Fruit fly (Drosophila melanogaster) Kc167 (cell line): ENCODE data around the gene Zmynd10.

Source experiments
- Myc ChIP-seq: fragments of >200 bp; optimal IDR thresholded peaks from 2 replicates; lab custom pipeline; 2017; ENCODE audit warnings: missing external identifiers
- Sin3A ChIP-seq: fragments of >200 bp; optimal IDR thresholded peaks from 2 replicates; lab custom pipeline; 2018; ENCODE audit warnings: missing external identifiers
- h ChIP-seq: fragments of >200 bp; optimal IDR thresholded peaks from 3 replicates; lab custom pipeline; 2018; ENCODE audit warnings: missing external identifiers
- insv ChIP-seq: fragments of >200 bp; optimal IDR thresholded peaks from 3 replicates; lab custom pipeline; 2018; ENCODE audit warnings: missing external identifiers
- psq ChIP-seq: fragments of >200 bp; optimal IDR thresholded peaks from 2 replicates; lab custom pipeline; 2017; ENCODE audit warnings: missing external identifiers
- ttk ChIP-seq: sonication (Bioruptor generic); optimal IDR thresholded peaks from 2 replicates; lab custom pipeline; 2017; ENCODE audit warnings: missing external identifiers

Gene Zmynd10

dm6 chr3L:13026337-13026736 is at the start of gene Zmynd10:
Zmynd10 (minus strand) TSS chr3L:13026437.
- TF ChIP-seq psq (lab: Kevin White, UChicago) = no peak
- no peak for TF ChIP-seq ttk (lab: Kevin White, UChicago)
- TF ChIP-seq insv (lab: Kevin White, UChicago) = no peak
- no peak for TF ChIP-seq Myc (lab: Kevin White, UChicago)

dm6 chr3L:13074084-13074624 is 47.9 kb upstream of the Zmynd10 start:
- TF ChIP-seq insv (lab: Kevin White, UChicago) = no peak
- no peak for TF ChIP-seq ttk (lab: Kevin White, UChicago)
- TF ChIP-seq h (lab: Kevin White, UChicago) = no peak
- TF ChIP-seq Sin3A (lab: Kevin White, UChicago) = no peak
- no peak for TF ChIP-seq Myc (lab: Kevin White, UChicago)

- TF ChIP-seq insv (lab: Kevin White, UChicago) (no peak), Sin3A (lab: Kevin White, UChicago) (no peak), psq (lab: Kevin White, UChicago) (no peak)
Measured at dm6 chr3L:13068293-13068692, 42.1 kb upstream of the Zmynd10 start.

- TF ChIP-seq insv (lab: Kevin White, UChicago) = no peak
- TF ChIP-seq ttk (lab: Kevin White, UChicago) = no peak
- TF ChIP-seq Sin3A (lab: Kevin White, UChicago) = no peak
- TF ChIP-seq h (lab: Kevin White, UChicago) = no peak
- no peak for TF ChIP-seq Myc (lab: Kevin White, UChicago)
- TF ChIP-seq psq (lab: Kevin White, UChicago) = no peak
Measured at dm6 chr3L:13066220-13066619, 40.0 kb upstream of the Zmynd10 start.

dm6 chr3L:13065619-13066018 is 39.4 kb upstream of the Zmynd10 start:
- TF ChIP-seq h (lab: Kevin White, UChicago) = no peak
- TF ChIP-seq insv (lab: Kevin White, UChicago) = no peak
- TF ChIP-seq Myc (lab: Kevin White, UChicago) = no peak
- TF ChIP-seq psq (lab: Kevin White, UChicago) = no peak
- TF ChIP-seq Sin3A (lab: Kevin White, UChicago) = no peak

- TF ChIP-seq insv (lab: Kevin White, UChicago) (no peak), h (lab: Kevin White, UChicago) (no peak), psq (lab: Kevin White, UChicago) (no peak)
Measured at dm6 chr3L:13064935-13065334, 38.7 kb upstream of the Zmynd10 start.

dm6 chr3L:13064346-13064745 is 38.1 kb upstream of the Zmynd10 start:
- TF ChIP-seq h (lab: Kevin White, UChicago) = no peak
- TF ChIP-seq insv (lab: Kevin White, UChicago) = no peak
- TF ChIP-seq Myc (lab: Kevin White, UChicago) = no peak
- TF ChIP-seq psq (lab: Kevin White, UChicago) = no peak
- no peak for TF ChIP-seq ttk (lab: Kevin White, UChicago)
- TF ChIP-seq Sin3A (lab: Kevin White, UChicago) = no peak

- TF ChIP-seq insv (lab: Kevin White, UChicago) = no peak
- TF ChIP-seq Myc (lab: Kevin White, UChicago) = no peak
- TF ChIP-seq h (lab: Kevin White, UChicago) = no peak
Measured at dm6 chr3L:13062746-13063145, 36.5 kb upstream of the Zmynd10 start, which contains the start of gene CG34429. CG34429 (plus strand) TSS chr3L:13063046.

dm6 chr3L:13061322-13061809 is 35.1 kb upstream of the Zmynd10 start, which contains the start of the genes CG14115 and CG34428:
CG14115 (minus strand) TSS chr3L:13061422.
CG34428 (plus strand) TSS chr3L:13061759.
- no peak for TF ChIP-seq psq (lab: Kevin White, UChicago)
- no peak for TF ChIP-seq h (lab: Kevin White, UChicago)
- TF ChIP-seq insv (lab: Kevin White, UChicago) = no peak
- TF ChIP-seq Sin3A (lab: Kevin White, UChicago) = no peak
- no peak for TF ChIP-seq ttk (lab: Kevin White, UChicago)
- TF ChIP-seq Myc (lab: Kevin White, UChicago) = no peak

dm6 chr3L:13058429-13058828 is 32.2 kb upstream of the Zmynd10 start:
- no peak for TF ChIP-seq psq (lab: Kevin White, UChicago)
- no peak for TF ChIP-seq Sin3A (lab: Kevin White, UChicago)
- TF ChIP-seq ttk (lab: Kevin White, UChicago) = no peak
- TF ChIP-seq Myc (lab: Kevin White, UChicago) = no peak
- TF ChIP-seq insv (lab: Kevin White, UChicago) = no peak
- no peak for TF ChIP-seq h (lab: Kevin White, UChicago)

- TF ChIP-seq psq (lab: Kevin White, UChicago) = no peak
Measured at dm6 chr3L:13050675-13051202, 24.5 kb upstream of the Zmynd10 start.

- no peak for TF ChIP-seq ttk (lab: Kevin White, UChicago)
- TF ChIP-seq Myc (lab: Kevin White, UChicago) = no peak
- no peak for TF ChIP-seq psq (lab: Kevin White, UChicago)
- no peak for TF ChIP-seq insv (lab: Kevin White, UChicago)
- TF ChIP-seq Sin3A (lab: Kevin White, UChicago) = no peak
- TF ChIP-seq h (lab: Kevin White, UChicago) = no peak
Measured at dm6 chr3L:13049671-13050070, 23.4 kb upstream of the Zmynd10 start.
